Worm (Caenorhabditis elegans) whole organism, L4 larva: ENCODE data around the gene mif-2.

Experiments used
- F10B5.3 ChIP-seq: sonication (generic microtip); optimal IDR thresholded peaks from 2 replicates; lab custom pipeline; 2016; ENCODE audit warnings: mild to moderate bottlenecking, missing genetic modification characterization, missing compliant biosample characterization
- ZK546.5 ChIP-seq, 2 experiments: sonication (generic microtip); optimal IDR thresholded peaks; 2 replicates each; lab custom pipeline; 2017; ENCODE audit warnings: missing biosample characterization in 2 of 2, missing genetic modification characterization in 2 of 2
- ceh-82 ChIP-seq: sonication (generic microtip); optimal IDR thresholded peaks from 2 replicates; lab custom pipeline; 2017; ENCODE audit warnings: missing biosample characterization, missing genetic modification characterization
- daf-8 ChIP-seq: fragments of 200-800 bp; sonication (Bioruptor generic); IDR thresholded peaks from 2 replicates; pipeline ENCODE4 v1.3.6; 2022; ENCODE audit warnings: missing genetic modification characterization, missing compliant biosample characterization
- fos-1 ChIP-seq: fragments of 150-350 bp; optimal IDR thresholded peaks from 2 replicates; lab custom pipeline; 2014; ENCODE audit warnings: missing biosample characterization, missing genetic modification characterization
- lin-15B ChIP-seq: fragments of 150-350 bp; sonication (generic microtip); optimal IDR thresholded peaks from 3 replicates; lab custom pipeline; 2014; ENCODE audit warnings: missing biosample characterization, missing genetic modification characterization
- mdl-1 ChIP-seq, 2 experiments: fragments of 150-350 bp in 1 of 2; sonication (generic microtip) in 1 of 2; optimal IDR thresholded peaks; 2 replicates each; lab custom pipeline; 2014 to 2017; ENCODE audit warnings: missing biosample characterization in 2 of 2, missing genetic modification characterization in 2 of 2
- nhr-41 ChIP-seq: fragments of 200-800 bp; sonication (Bioruptor generic); IDR thresholded peaks from 2 replicates; pipeline ENCODE4 v1.3.6; 2022; ENCODE audit warnings: missing genetic modification reagents, missing genetic modification characterization, missing compliant biosample characterization
- snpc-4 ChIP-seq: fragments of 150-350 bp; optimal IDR thresholded peaks from 2 replicates; lab custom pipeline; 2014; ENCODE audit warnings: missing biosample characterization, missing genetic modification characterization

ce11 chrV:11955617-11956016 lies 22.6 kb downstream of the mif-2 start:
- TF ChIP-seq snpc-4 (tag; lab: Kevin White, UChicago), result no peak
- no peak for TF ChIP-seq daf-8 (GFP tag; lab: Robert Waterston, UW)
- no peak for TF ChIP-seq nhr-41
- TF ChIP-seq ZK546.5 (tag; optimal IDR thresholded peaks at IDR 0.05; lab: Kevin White, UChicago), result no peak
- no peak for TF ChIP-seq lin-15B
- no peak for TF ChIP-seq mdl-1 (tag; optimal IDR thresholded peaks at IDR 0.05; lab: Kevin White, UChicago)
- no peak for TF ChIP-seq fos-1
- TF ChIP-seq ceh-82 (tag; lab: Kevin White, UChicago), result no peak
- TF ChIP-seq F10B5.3, result no peak
